Worm (Caenorhabditis elegans): ENCODE results near the gene ppm-1.G.

- TF ChIP-seq ama-1 (optimal IDR thresholded peaks at IDR 0.05) = no peak
- TF ChIP-seq ceh-13 (GFP tag; optimal IDR thresholded peaks at IDR 0.05) = no peak
- no peak for TF ChIP-seq hmg-4 (GFP tag; optimal IDR thresholded peaks at IDR 0.05)
- TF ChIP-seq scrt-1 (GFP tag; IDR thresholded peaks at IDR 0.05) = no peak
- no peak for TF ChIP-seq B0310.2 (tag; optimal IDR thresholded peaks at IDR 0.05)
- no peak for TF ChIP-seq ceh-36 (tag; optimal IDR thresholded peaks at IDR 0.05)
- TF ChIP-seq tbx-11 (GFP tag; IDR thresholded peaks at IDR 0.05) = no peak
These were observed 11.6 kb downstream of the ppm-1.G start, which contains the start of gene trpp-11 for ce11 chrIII:794984-795596.

Measured in whole organism, early embryonic.